Fruit fly (Drosophila melanogaster) Kc167 (cell line): ENCODE measurements around the gene fkh.

ENCODE experiments used
- Myc ChIP-seq: fragments of >200 bp; optimal IDR thresholded peaks from 2 replicates; lab custom pipeline; 2017; ENCODE audit warnings: missing external identifiers
- Sin3A ChIP-seq: fragments of >200 bp; optimal IDR thresholded peaks from 2 replicates; lab custom pipeline; 2018; ENCODE audit warnings: missing external identifiers
- h ChIP-seq: fragments of >200 bp; optimal IDR thresholded peaks from 3 replicates; lab custom pipeline; 2018; ENCODE audit warnings: missing external identifiers
- insv ChIP-seq: fragments of >200 bp; optimal IDR thresholded peaks from 3 replicates; lab custom pipeline; 2018; ENCODE audit warnings: missing external identifiers
- psq ChIP-seq: fragments of >200 bp; optimal IDR thresholded peaks from 2 replicates; lab custom pipeline; 2017; ENCODE audit warnings: missing external identifiers
- ttk ChIP-seq: sonication (Bioruptor generic); optimal IDR thresholded peaks from 2 replicates; lab custom pipeline; 2017; ENCODE audit warnings: missing external identifiers

DNA sequence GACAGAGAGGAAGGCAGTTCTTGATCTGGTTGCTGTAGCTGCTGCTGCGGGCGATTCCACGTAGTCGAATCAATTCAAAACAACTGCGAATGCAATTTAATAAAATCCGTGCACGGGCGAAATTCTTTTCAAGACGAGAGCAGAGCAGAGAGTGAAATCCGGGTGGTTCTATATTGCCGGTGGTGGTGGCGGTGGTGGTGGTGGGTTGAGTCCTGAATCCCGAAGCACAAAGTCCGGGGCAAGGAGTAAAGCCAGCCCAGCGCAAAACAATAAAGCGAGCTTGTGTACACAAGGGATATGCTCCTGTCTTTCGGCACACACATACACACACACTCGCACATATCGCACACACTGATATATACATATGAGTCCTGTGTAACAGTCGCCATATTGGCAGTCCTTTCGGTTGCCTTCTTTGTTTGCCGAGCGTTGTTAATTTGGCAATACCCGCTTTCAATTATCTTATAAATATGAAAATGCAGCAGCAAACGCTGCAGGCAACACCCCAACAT, 23.7 kb downstream of the fkh start:
- TF ChIP-seq insv (lab: Kevin White, UChicago) (no peak), h (lab: Kevin White, UChicago) (no peak), ttk (no peak), Sin3A (lab: Kevin White, UChicago) (no peak), psq (lab: Kevin White, UChicago) (no peak), Myc (lab: Kevin White, UChicago) (no peak)
